Fruit fly (Drosophila melanogaster) S2 (cell line): ENCODE data around the gene Pdfr.

Experiments used
- CG8478 ChIP-seq: fragments of >200 bp; optimal IDR thresholded peaks from 2 replicates; lab custom pipeline; 2018
- CTCF ChIP-seq, 2 experiments: fragments of >200 bp; optimal IDR thresholded peaks; 2 replicates each; lab custom pipeline; 2018

DNA sequence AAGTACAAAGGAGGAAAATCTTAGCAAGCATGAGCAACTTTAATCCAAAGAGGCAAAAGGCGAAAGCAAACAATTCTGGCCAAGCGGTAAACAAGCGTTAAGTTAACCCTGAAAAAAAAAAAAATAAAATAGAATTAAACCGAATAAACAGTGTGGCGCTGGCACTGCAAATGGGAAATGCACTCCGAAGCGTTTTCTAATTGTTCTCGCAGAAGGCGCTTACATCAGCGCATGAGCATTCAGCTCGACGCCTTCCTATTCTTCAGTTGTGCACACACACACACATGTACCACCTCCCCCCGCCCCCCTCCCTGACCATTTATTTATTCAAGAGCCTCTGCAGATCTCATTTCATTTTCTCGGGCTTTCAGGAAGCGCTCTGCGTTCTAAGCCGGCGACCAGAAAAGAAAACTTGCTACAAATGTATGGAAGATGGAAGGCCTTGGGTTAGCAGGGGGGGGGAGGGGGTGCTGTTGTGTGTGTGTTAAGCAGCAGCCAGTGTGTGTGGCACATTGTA lies 40.7 kb upstream of the Pdfr start:
- TF ChIP-seq CG8478 (lab: Kevin White, UChicago): no peak
- TF ChIP-seq CTCF (optimal IDR thresholded peaks at IDR 0.05; lab: Kevin White, UChicago): no peak
